Fruit fly (Drosophila melanogaster) whole organism, pupa: ENCODE measurements around the gene U2af38.

Experiments used
- CG14655 ChIP-seq: fragments of 200-800 bp; sonication (Bioruptor generic); optimal IDR thresholded peaks from 3 replicates; lab custom pipeline; 2017; ENCODE audit warnings: mild to moderate bottlenecking, missing biosample characterization, missing genetic modification reagents, missing genetic modification characterization
- CG17806 ChIP-seq: fragments of 200-800 bp; sonication (Bioruptor generic); optimal IDR thresholded peaks from 2 replicates; lab custom pipeline; 2018; ENCODE audit warnings: missing biosample characterization, mild to moderate bottlenecking, missing genetic modification characterization, moderate library complexity
- CG34367 ChIP-seq: fragments of 200-800 bp; sonication (Bioruptor generic); optimal IDR thresholded peaks from 2 replicates; lab custom pipeline; 2018; ENCODE audit warnings: missing biosample characterization, mild to moderate bottlenecking, missing genetic modification characterization
- CG4496 ChIP-seq: fragments of 200-800 bp; sonication (Bioruptor generic); IDR thresholded peaks from 3 replicates; pipeline ENCODE4 v1.3.6; 2022; ENCODE audit warnings: missing biosample characterization, missing genetic modification characterization
- CG8159 ChIP-seq: fragments of 200-800 bp; sonication (Bioruptor generic); optimal IDR thresholded peaks from 3 replicates; lab custom pipeline; 2018; ENCODE audit warnings: missing biosample characterization, mild to moderate bottlenecking, missing genetic modification characterization, moderate library complexity
- CG9948 ChIP-seq: fragments of 200-800 bp; sonication (Bioruptor generic); optimal IDR thresholded peaks from 2 replicates; lab custom pipeline; 2018; ENCODE audit warnings: missing biosample characterization, mild to moderate bottlenecking, missing genetic modification characterization, moderate library complexity
- D1 ChIP-seq: fragments of 200-800 bp; sonication (Bioruptor generic); optimal IDR thresholded peaks from 2 replicates; lab custom pipeline; 2018; ENCODE audit warnings: missing biosample characterization, mild to moderate bottlenecking, missing genetic modification characterization, moderate library complexity
- EcR ChIP-seq: fragments of 200-800 bp; sonication (Bioruptor generic); optimal IDR thresholded peaks from 3 replicates; lab custom pipeline; 2019; ENCODE audit warnings: missing biosample characterization, missing genetic modification characterization, mild to moderate bottlenecking, moderate library complexity, missing genetic modification reagents
- Ets98B ChIP-seq: fragments of 200-800 bp; sonication (Bioruptor generic); IDR thresholded peaks from 2 replicates; pipeline ENCODE4 v1.3.6; 2022; ENCODE audit warnings: missing biosample characterization, missing genetic modification characterization
- Pif1B ChIP-seq: fragments of 200-800 bp; sonication (Bioruptor generic); optimal IDR thresholded peaks from 3 replicates; lab custom pipeline; 2016; ENCODE audit warnings: missing biosample characterization, missing genetic modification characterization
- rn ChIP-seq: fragments of 200-800 bp; sonication (Bioruptor generic); IDR thresholded peaks from 2 replicates; pipeline ENCODE4 v1.3.6; 2022; ENCODE audit warnings: missing biosample characterization, missing genetic modification characterization

DNA sequence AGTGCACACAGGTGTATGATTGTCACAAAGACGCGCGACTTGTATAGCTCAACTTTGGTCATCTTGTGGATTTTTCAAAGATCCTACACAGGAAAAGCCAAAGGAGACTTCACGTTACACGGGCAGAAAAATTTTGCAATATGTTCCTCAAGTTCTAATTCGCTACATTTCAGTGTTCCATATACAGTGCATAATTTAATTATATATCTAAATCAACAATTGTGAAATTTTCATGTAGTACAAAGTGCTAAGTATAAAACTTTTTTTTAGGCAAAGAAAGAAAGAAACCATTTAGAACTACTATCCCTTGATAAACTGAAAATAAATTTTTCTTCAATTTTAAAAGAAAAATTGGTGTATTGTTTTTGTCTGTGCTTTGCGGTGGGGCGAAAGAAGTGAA, 3.5 kb downstream of the U2af38 start:
- no peak for TF ChIP-seq Ets98B (GFP tag; lab: Robert Waterston, UW)
- no peak for TF ChIP-seq D1 (tag; lab: Kevin White, UChicago)
- no peak for TF ChIP-seq CG34367 (tag; lab: Kevin White, UChicago)
- TF ChIP-seq CG17806: no peak
- no peak for TF ChIP-seq EcR (GFP tag; lab: Kevin White, UChicago)
- no peak for TF ChIP-seq rn
- TF ChIP-seq CG9948 (tag; lab: Kevin White, UChicago): no peak
- no peak for TF ChIP-seq CG4496
- TF ChIP-seq Pif1B (GFP tag; lab: Kevin White, UChicago): no peak
- TF ChIP-seq CG8159 (tag; lab: Kevin White, UChicago): no peak
- TF ChIP-seq CG14655 (GFP tag; lab: Kevin White, UChicago): no peak
